Worm (Caenorhabditis elegans): ENCODE measurements around the gene C30A5.16.

DNA sequence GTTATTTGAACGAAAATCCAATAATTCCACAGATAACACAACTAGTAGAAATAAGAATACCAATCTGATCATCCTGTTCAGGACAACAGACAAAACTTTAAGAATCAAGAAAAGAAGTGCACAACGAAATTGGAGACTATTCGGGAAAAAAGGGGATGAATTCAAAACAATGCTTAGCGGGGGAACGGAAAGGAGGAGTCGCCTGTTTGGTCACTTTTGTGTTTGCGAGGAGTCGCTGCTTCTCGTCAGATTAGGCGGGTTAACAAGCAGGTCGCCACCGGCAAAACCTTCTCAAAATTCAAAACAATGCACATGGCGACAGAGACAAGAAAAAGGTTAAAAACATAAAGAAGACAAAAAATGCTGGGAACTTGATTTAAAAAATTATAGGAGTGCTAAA, 8.2 kb upstream of the C30A5.16 start, which contains the start of gene C30A5.10:
- TF ChIP-seq nhr-25 (tag; optimal IDR thresholded peaks at IDR 0.05) (no peak), nfya-1 (tag; optimal IDR thresholded peaks at IDR 0.05; ENCODE audit: insufficient read depth) (no peak), ama-1 (optimal IDR thresholded peaks at IDR 0.05) (no peak), unc-62 (GFP tag; optimal IDR thresholded peaks at IDR 0.05) (no peak), lin-15B (tag; optimal IDR thresholded peaks at IDR 0.05) (no peak), elt-3 (tag; optimal IDR thresholded peaks at IDR 0.05) (no peak), R02D3.7 (tag; optimal IDR thresholded peaks at IDR 0.05) (no peak), pha-4 (tag; optimal IDR thresholded peaks at IDR 0.05) (no peak), skn-1 (tag; optimal IDR thresholded peaks at IDR 0.05) (no peak), fkh-10 (GFP tag; optimal IDR thresholded peaks at IDR 0.05) (no peak), nhr-76 (tag; optimal IDR thresholded peaks at IDR 0.05) (no peak)

Measured in whole organism, L3 larva.